Worm (Caenorhabditis elegans): Measurements from ENCODE around the gene D1005.10.
A peak's percentile ranks its signal among the peaks of the same experiment; 100 is the strongest.

The D1005.10 gene

ce11 chrX:1472880-1473279 lies 13.1 kb downstream of the D1005.10 start, which contains the start of gene D1005.5:
Gene D1005.5 (minus strand): TSS chrX:1472980.
- TF ChIP-seq lin-39 (tag; optimal IDR thresholded peaks at IDR 0.05) = no peak
- no peak for TF ChIP-seq elt-2 (tag; optimal IDR thresholded peaks at IDR 0.05)
- TF ChIP-seq nhr-67 (tag; optimal IDR thresholded peaks at IDR 0.05) = no peak
- no peak for TF ChIP-seq pha-4 (tag; optimal IDR thresholded peaks at IDR 0.05)

ce11 chrX:1471232-1471631 lies 14.8 kb downstream of the D1005.10 start:
- TF ChIP-seq snpc-4 (tag; optimal IDR thresholded peaks at IDR 0.05) (peak; percentile 10), nhr-237 (tag; optimal IDR thresholded peaks at IDR 0.05) (no peak), ceh-28 (tag; optimal IDR thresholded peaks at IDR 0.05) (no peak), elt-2 (tag; optimal IDR thresholded peaks at IDR 0.05) (no peak), nhr-12 (tag; optimal IDR thresholded peaks at IDR 0.05) (no peak)

DNA sequence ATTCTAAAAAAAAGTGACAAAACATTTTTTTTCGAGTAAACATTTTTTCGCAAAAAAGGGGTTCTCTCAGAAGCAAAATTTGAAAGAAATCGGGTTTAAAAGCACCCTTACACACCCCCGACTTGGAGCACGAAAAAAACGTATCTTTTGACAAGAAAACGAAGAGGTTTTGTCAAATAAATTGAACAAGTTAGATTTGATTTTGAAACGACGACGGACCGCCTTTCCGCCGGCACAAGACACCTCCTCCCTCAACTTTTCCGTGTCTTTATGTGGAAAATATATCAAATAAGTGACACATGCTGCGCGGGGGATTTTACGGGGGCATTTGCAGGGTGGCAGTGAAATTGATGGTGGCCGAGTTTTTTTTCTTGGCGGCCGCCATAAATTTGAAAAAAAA lies 17.9 kb downstream of the D1005.10 start:
- TF ChIP-seq hmg-11 (tag; optimal IDR thresholded peaks at IDR 0.05) (no peak), unc-62 (GFP tag; optimal IDR thresholded peaks at IDR 0.05) (no peak), nhr-12 (tag; optimal IDR thresholded peaks at IDR 0.05) (no peak), nhr-25 (tag; optimal IDR thresholded peaks at IDR 0.05) (no peak), ama-1 (optimal IDR thresholded peaks at IDR 0.05) (no peak), fkh-10 (GFP tag; optimal IDR thresholded peaks at IDR 0.05) (peak; percentile 79)

DNA sequence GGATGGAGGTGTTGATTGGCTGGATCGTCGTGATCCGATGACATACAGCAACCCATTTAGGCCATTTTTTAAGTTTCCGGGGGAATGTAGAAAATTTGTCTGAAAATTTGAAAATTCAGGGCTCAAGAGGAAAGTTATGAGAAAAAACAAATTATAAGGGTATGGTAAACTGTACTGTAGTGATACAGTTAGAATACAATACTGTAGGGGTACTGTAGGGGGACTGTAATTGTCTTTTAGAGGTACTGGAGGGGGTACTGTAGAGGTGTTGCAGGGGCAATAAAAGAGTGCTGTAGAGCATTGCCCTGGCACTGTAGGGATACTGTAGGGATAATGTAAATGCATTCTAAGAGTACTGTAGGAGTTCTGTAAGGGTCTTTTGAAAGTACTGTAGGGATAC lies 21.3 kb downstream of the D1005.10 start, which contains the start of gene D1005.6:
TSS of gene D1005.6 (minus strand) at position 101 of the 400 bp plus-strand sequence.
- TF ChIP-seq fos-1 (tag; optimal IDR thresholded peaks at IDR 0.05) = no peak
- TF ChIP-seq pha-4 (tag; optimal IDR thresholded peaks at IDR 0.05) = no peak
- TF ChIP-seq nhr-237 (tag; optimal IDR thresholded peaks at IDR 0.05) = no peak
- TF ChIP-seq nhr-76 (tag; optimal IDR thresholded peaks at IDR 0.05) = no peak
- no peak for TF ChIP-seq egl-27 (tag; optimal IDR thresholded peaks at IDR 0.05)

DNA sequence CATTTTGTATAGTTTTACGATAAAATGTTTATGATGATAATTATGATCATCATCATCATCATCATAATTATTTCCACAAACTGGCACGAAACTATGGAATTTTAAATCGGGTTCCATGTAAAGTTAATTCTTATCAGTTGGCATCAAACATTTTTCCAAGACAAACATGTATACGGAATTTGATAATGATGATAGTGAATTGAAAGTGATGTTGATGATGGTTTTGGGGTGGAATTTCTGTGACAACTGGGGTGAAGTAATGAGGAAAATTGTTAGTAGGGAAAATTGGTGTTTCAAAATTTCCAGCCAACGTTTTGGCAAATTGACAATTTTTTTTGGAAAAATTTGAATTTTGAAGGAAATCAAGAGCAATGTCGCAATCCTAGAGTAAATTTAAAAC lies 26.2 kb downstream of the D1005.10 start:
- TF ChIP-seq sea-2 (GFP tag; optimal IDR thresholded peaks at IDR 0.05) = no peak
- no peak for TF ChIP-seq egl-27 (tag; optimal IDR thresholded peaks at IDR 0.05)
- no peak for TF ChIP-seq ZK546.5 (tag; optimal IDR thresholded peaks at IDR 0.05)
- TF ChIP-seq nhr-25 (tag; optimal IDR thresholded peaks at IDR 0.05) = no peak
- no peak for TF ChIP-seq nfya-1 (tag; optimal IDR thresholded peaks at IDR 0.05; ENCODE audit: insufficient read depth)
- TF ChIP-seq elt-3 (tag; optimal IDR thresholded peaks at IDR 0.05) = no peak
- no peak for TF ChIP-seq fkh-2 (tag; optimal IDR thresholded peaks at IDR 0.05)
- TF ChIP-seq unc-39 (tag; optimal IDR thresholded peaks at IDR 0.05) = no peak
- TF ChIP-seq elt-1 (tag; optimal IDR thresholded peaks at IDR 0.05) = no peak
- TF ChIP-seq ztf-11 (tag; optimal IDR thresholded peaks at IDR 0.05) = no peak
- TF ChIP-seq zag-1 (tag; optimal IDR thresholded peaks at IDR 0.05) = no peak
- TF ChIP-seq lsy-12 (tag; optimal IDR thresholded peaks at IDR 0.05) = no peak
- no peak for TF ChIP-seq ceh-16 (tag; optimal IDR thresholded peaks at IDR 0.05)
- no peak for TF ChIP-seq pqm-1 (tag; optimal IDR thresholded peaks at IDR 0.05)

ce11 chrX:1458793-1459192 lies 27.2 kb downstream of the D1005.10 start, which contains the start of gene D1005.2:
Gene D1005.2 (plus strand): TSS chrX:1459022.
- TF ChIP-seq fos-1 (tag; optimal IDR thresholded peaks at IDR 0.05) = no peak
- no peak for TF ChIP-seq jun-1 (tag; optimal IDR thresholded peaks at IDR 0.05)
- TF ChIP-seq lsy-12 (tag; optimal IDR thresholded peaks at IDR 0.05) = no peak
- no peak for TF ChIP-seq mdl-1 (tag; optimal IDR thresholded peaks at IDR 0.05)
- peak; percentile 41 for TF ChIP-seq nhr-25 (tag; optimal IDR thresholded peaks at IDR 0.05)
- TF ChIP-seq fkh-10 (GFP tag; optimal IDR thresholded peaks at IDR 0.05) = no peak
- no peak for TF ChIP-seq fkh-2 (tag; optimal IDR thresholded peaks at IDR 0.05)
- no peak for TF ChIP-seq skn-1 (tag; optimal IDR thresholded peaks at IDR 0.05)
- peak; percentile 63 for TF ChIP-seq nhr-23 (tag; optimal IDR thresholded peaks at IDR 0.05)
- TF ChIP-seq lin-39 (tag; optimal IDR thresholded peaks at IDR 0.05) = no peak
- TF ChIP-seq hmg-11 (tag; optimal IDR thresholded peaks at IDR 0.05) = no peak
